Worm (Caenorhabditis elegans) whole organism, young adult: ENCODE results near the gene unc-119.

Source experiments
- B0035.1 ChIP-seq: sonication (generic microtip); optimal IDR thresholded peaks from 2 replicates; lab custom pipeline; 2016; ENCODE audit warnings: missing genetic modification characterization, mild to moderate bottlenecking, missing compliant biosample characterization, missing genotype, missing genetic modification reagents
- F33H1.4 ChIP-seq: fragments of 200-800 bp; sonication (Bioruptor generic); IDR thresholded peaks from 2 replicates; pipeline ENCODE4 v1.3.6; 2022; ENCODE audit warnings: missing genetic modification reagents, missing genetic modification characterization, missing compliant biosample characterization
- F37B4.10 ChIP-seq: fragments of 200-800 bp; sonication (Bioruptor generic); IDR thresholded peaks from 2 replicates; pipeline ENCODE4 v1.3.6; 2022; ENCODE audit warnings: missing genetic modification characterization, missing compliant biosample characterization
- T07F8.4 ChIP-seq: sonication (generic microtip); optimal IDR thresholded peaks from 2 replicates; lab custom pipeline; 2016; ENCODE audit warnings: mild to moderate bottlenecking, missing genetic modification characterization, moderate library complexity, missing compliant biosample characterization
- T26A5.8 ChIP-seq: sonication (generic microtip); optimal IDR thresholded peaks from 2 replicates; lab custom pipeline; 2016; ENCODE audit warnings: missing genetic modification characterization, missing compliant biosample characterization
- Y67H2A.10 ChIP-seq: fragments of 200-800 bp; sonication (Bioruptor generic); conservative IDR thresholded peaks from 2 replicates; pipeline ENCODE4 v1.3.6; 2022; ENCODE audit warnings: missing genetic modification reagents, missing genetic modification characterization, missing compliant biosample characterization
- aptf-3 ChIP-seq: fragments of 200-800 bp; sonication (Bioruptor generic); IDR thresholded peaks from 2 replicates; pipeline ENCODE4 v1.3.6; 2022; ENCODE audit warnings: missing genetic modification characterization, missing compliant biosample characterization
- atf-7 ChIP-seq: sonication (generic microtip); optimal IDR thresholded peaks from 2 replicates; lab custom pipeline; 2017; ENCODE audit warnings: mild to moderate bottlenecking, missing genetic modification characterization, missing compliant biosample characterization
- bed-2 ChIP-seq: fragments of 200-800 bp; sonication (Bioruptor generic); IDR thresholded peaks from 2 replicates; pipeline ENCODE4 v1.3.6; 2022; ENCODE audit warnings: missing genetic modification reagents, missing genetic modification characterization, missing compliant biosample characterization
- ceh-40 ChIP-seq: fragments of 200-800 bp; sonication (Bioruptor generic); IDR thresholded peaks from 2 replicates; pipeline ENCODE4 v1.3.6; 2022; ENCODE audit warnings: missing genetic modification characterization, missing compliant biosample characterization
- ceh-91 ChIP-seq: fragments of 200-800 bp; sonication (Bioruptor generic); IDR thresholded peaks from 2 replicates; pipeline ENCODE4 v1.3.6; 2022; ENCODE audit warnings: missing genetic modification reagents, missing genetic modification characterization, missing compliant biosample characterization
- dox-1 ChIP-seq: fragments of 200-800 bp; sonication (Bioruptor generic); IDR thresholded peaks from 2 replicates; pipeline ENCODE4 v1.3.6; 2022; ENCODE audit warnings: missing genetic modification reagents, missing genetic modification characterization, missing compliant biosample characterization
- gei-17 ChIP-seq: fragments of 200-800 bp; sonication (Bioruptor generic); optimal IDR thresholded peaks from 2 replicates; lab custom pipeline; 2018; ENCODE audit warnings: mild to moderate bottlenecking, missing genetic modification characterization, missing compliant biosample characterization
- him-1 ChIP-seq: sonication (generic microtip); optimal IDR thresholded peaks from 2 replicates; lab custom pipeline; 2016; ENCODE audit warnings: missing genotype, missing genetic modification reagents, missing genetic modification characterization, missing compliant biosample characterization
- hlh-26 ChIP-seq: fragments of 200-800 bp; sonication (Bioruptor generic); conservative IDR thresholded peaks from 2 replicates; pipeline ENCODE4 v1.3.6; 2022; ENCODE audit warnings: missing genetic modification reagents, missing genetic modification characterization, missing compliant biosample characterization
- let-526 ChIP-seq: fragments of 200-800 bp; sonication (Bioruptor generic); IDR thresholded peaks from 2 replicates; pipeline ENCODE4 v1.3.6; 2022; ENCODE audit warnings: missing genetic modification reagents, missing genetic modification characterization, missing compliant biosample characterization
- lin-40 ChIP-seq: sonication (generic microtip); optimal IDR thresholded peaks from 2 replicates; lab custom pipeline; 2016; ENCODE audit warnings: missing genetic modification characterization, mild to moderate bottlenecking, missing compliant biosample characterization, missing genotype, missing genetic modification reagents
- lin-54 ChIP-seq: fragments of 200-800 bp; sonication (Bioruptor generic); optimal IDR thresholded peaks from 2 replicates; lab custom pipeline; 2018; ENCODE audit warnings: mild to moderate bottlenecking, missing genetic modification characterization, missing compliant biosample characterization
- lsl-1 ChIP-seq: fragments of 200-800 bp; sonication (Bioruptor generic); optimal IDR thresholded peaks from 2 replicates; lab custom pipeline; 2018; ENCODE audit warnings: mild to moderate bottlenecking, missing genetic modification characterization, moderate library complexity, missing compliant biosample characterization
- lsy-27 ChIP-seq: sonication (generic microtip); optimal IDR thresholded peaks from 2 replicates; lab custom pipeline; 2017; ENCODE audit warnings: missing genetic modification characterization, mild to moderate bottlenecking, missing compliant biosample characterization, antibody characterized with exemption, missing genotype, borderline replicate concordance; ENCODE audit not compliant: insufficient read depth
- madf-10 ChIP-seq: sonication (generic microtip); optimal IDR thresholded peaks from 2 replicates; lab custom pipeline; 2016; ENCODE audit warnings: mild to moderate bottlenecking, missing genetic modification characterization, missing compliant biosample characterization
- madf-6 ChIP-seq: fragments of 200-800 bp; sonication (Bioruptor generic); IDR thresholded peaks from 2 replicates; pipeline ENCODE4 v1.3.6; 2022; ENCODE audit warnings: missing genetic modification reagents, missing genetic modification characterization, missing compliant biosample characterization
- mcd-1 ChIP-seq: fragments of 200-800 bp; sonication (Bioruptor generic); IDR thresholded peaks from 2 replicates; pipeline ENCODE4 v1.3.6; 2022; ENCODE audit warnings: missing genetic modification reagents, missing genetic modification characterization, missing compliant biosample characterization
- nfyb-1 ChIP-seq: fragments of 200-800 bp; sonication (Bioruptor generic); IDR thresholded peaks from 2 replicates; pipeline ENCODE4 v1.3.6; 2022; ENCODE audit warnings: missing genetic modification reagents, missing genetic modification characterization, missing compliant biosample characterization
- nhr-90 ChIP-seq: sonication (generic microtip); optimal IDR thresholded peaks from 2 replicates; lab custom pipeline; 2016; ENCODE audit warnings: missing genotype, mild to moderate bottlenecking, missing genetic modification characterization, missing compliant biosample characterization
- pbrm-1 ChIP-seq: fragments of 200-800 bp; sonication (Bioruptor generic); IDR thresholded peaks from 2 replicates; pipeline ENCODE4 v1.3.6; 2022; ENCODE audit warnings: missing genetic modification reagents, missing genetic modification characterization, missing compliant biosample characterization
- rcor-1 ChIP-seq: fragments of 200-800 bp; sonication (Bioruptor generic); IDR thresholded peaks from 2 replicates; pipeline ENCODE4 v1.3.6; 2022; ENCODE audit warnings: missing genetic modification reagents, missing genetic modification characterization, missing compliant biosample characterization
- rpc-1 ChIP-seq, 2 experiments: fragments of 150-350 bp in 1 of 2; sonication (generic microtip) in 1 of 2; optimal IDR thresholded peaks; 2 replicates each; lab custom pipeline; 2014 to 2018; ENCODE audit warnings: missing biosample characterization in 1 of 2, missing genetic modification characterization in 1 of 2, missing genetic modification reagents in 1 of 2, missing genotype in 1 of 2
- snpc-1.1 ChIP-seq: sonication (generic microtip); optimal IDR thresholded peaks from 2 replicates; lab custom pipeline; 2017; ENCODE audit warnings: missing genetic modification characterization, mild to moderate bottlenecking, missing compliant biosample characterization, antibody characterized with exemption, moderate library complexity, missing genotype, missing genetic modification reagents; ENCODE audit not compliant: insufficient read depth
- snpc-1.3 ChIP-seq: sonication (generic microtip); optimal IDR thresholded peaks from 2 replicates; lab custom pipeline; 2017; ENCODE audit warnings: missing genetic modification characterization, mild to moderate bottlenecking, missing compliant biosample characterization, antibody characterized with exemption, moderate library complexity, missing genotype, missing genetic modification reagents; ENCODE audit not compliant: insufficient read depth
- somi-1 ChIP-seq: fragments of 200-800 bp; sonication (Bioruptor generic); optimal IDR thresholded peaks from 2 replicates; lab custom pipeline; 2018; ENCODE audit warnings: mild to moderate bottlenecking, missing genetic modification characterization, missing compliant biosample characterization
- tbx-9 ChIP-seq: sonication (generic microtip); optimal IDR thresholded peaks from 2 replicates; lab custom pipeline; 2016; ENCODE audit warnings: borderline replicate concordance, missing genetic modification characterization, inconsistent platforms, missing compliant biosample characterization
- xnd-1 ChIP-seq: sonication (generic microtip); optimal IDR thresholded peaks from 2 replicates; lab custom pipeline; 2016; ENCODE audit warnings: missing genotype, missing genetic modification reagents, missing genetic modification characterization, missing compliant biosample characterization
- zfh-2 ChIP-seq: fragments of 200-800 bp; sonication (Bioruptor generic); conservative IDR thresholded peaks from 2 replicates; pipeline ENCODE4 v1.3.6; 2022; ENCODE audit warnings: missing genetic modification reagents, missing genetic modification characterization, missing compliant biosample characterization
- ztf-22 ChIP-seq: fragments of 200-800 bp; sonication (Bioruptor generic); optimal IDR thresholded peaks from 2 replicates; lab custom pipeline; 2018; ENCODE audit warnings: mild to moderate bottlenecking, missing genetic modification characterization, moderate library complexity, missing compliant biosample characterization
- ztf-3 ChIP-seq: fragments of 200-800 bp; sonication (Bioruptor generic); optimal IDR thresholded peaks from 2 replicates; lab custom pipeline; 2018; ENCODE audit warnings: mild to moderate bottlenecking, missing genetic modification characterization, missing compliant biosample characterization
- ztf-6 ChIP-seq: fragments of 200-800 bp; sonication (Bioruptor generic); IDR thresholded peaks from 2 replicates; pipeline ENCODE4 v1.3.6; 2022; ENCODE audit warnings: missing genetic modification reagents, missing genetic modification characterization, missing compliant biosample characterization

Gene unc-119

DNA sequence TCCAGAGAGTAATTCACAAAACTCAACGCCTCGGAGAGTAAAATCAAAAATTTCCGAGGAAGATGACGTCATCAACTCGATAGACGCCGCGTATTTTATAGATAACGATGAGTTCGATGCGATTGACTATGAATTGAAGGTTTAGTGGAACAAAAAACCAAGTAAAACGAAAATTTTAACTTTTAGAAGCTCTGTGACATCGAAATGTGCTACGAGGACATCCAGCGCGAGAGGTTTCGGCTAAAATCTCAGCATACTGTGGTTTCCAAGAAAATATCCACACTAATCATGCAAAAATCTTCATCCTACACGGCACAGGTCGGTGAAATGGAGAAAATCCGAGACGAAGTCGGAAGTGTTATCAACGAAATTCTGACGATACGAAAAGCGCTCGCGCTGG, 32.8 kb upstream of the unc-119 start:
- no peak for TF ChIP-seq dox-1
- no peak for TF ChIP-seq atf-7
- TF ChIP-seq gei-17 (GFP tag; lab: Kevin White, UChicago), result no peak
- no peak for TF ChIP-seq snpc-1.3
- no peak for TF ChIP-seq madf-10 (tag; lab: Kevin White, UChicago)
- TF ChIP-seq nhr-90 (tag; lab: Kevin White, UChicago), result no peak
- TF ChIP-seq pbrm-1 (GFP tag; lab: Robert Waterston, UW), result no peak
- TF ChIP-seq lsy-27 (tag; lab: Kevin White, UChicago), result no peak
- no peak for TF ChIP-seq nfyb-1 (GFP tag; lab: Robert Waterston, UW)
- TF ChIP-seq ceh-91 (GFP tag; lab: Robert Waterston, UW), result no peak
- TF ChIP-seq somi-1, result no peak
- TF ChIP-seq F37B4.10 (GFP tag; lab: Robert Waterston, UW), result no peak
- no peak for TF ChIP-seq ztf-3 (GFP tag; lab: Kevin White, UChicago)
- no peak for TF ChIP-seq T26A5.8 (tag; lab: Kevin White, UChicago)
- TF ChIP-seq aptf-3 (GFP tag; lab: Robert Waterston, UW), result no peak
- TF ChIP-seq mcd-1 (GFP tag; lab: Robert Waterston, UW), result no peak
- no peak for TF ChIP-seq rpc-1 (optimal IDR thresholded peaks at IDR 0.05; lab: Kevin White, UChicago)
- TF ChIP-seq rpc-1 (tag; optimal IDR thresholded peaks at IDR 0.05; lab: Kevin White, UChicago), result no peak
- no peak for TF ChIP-seq bed-2
- no peak for TF ChIP-seq F33H1.4 (GFP tag; lab: Robert Waterston, UW)

DNA sequence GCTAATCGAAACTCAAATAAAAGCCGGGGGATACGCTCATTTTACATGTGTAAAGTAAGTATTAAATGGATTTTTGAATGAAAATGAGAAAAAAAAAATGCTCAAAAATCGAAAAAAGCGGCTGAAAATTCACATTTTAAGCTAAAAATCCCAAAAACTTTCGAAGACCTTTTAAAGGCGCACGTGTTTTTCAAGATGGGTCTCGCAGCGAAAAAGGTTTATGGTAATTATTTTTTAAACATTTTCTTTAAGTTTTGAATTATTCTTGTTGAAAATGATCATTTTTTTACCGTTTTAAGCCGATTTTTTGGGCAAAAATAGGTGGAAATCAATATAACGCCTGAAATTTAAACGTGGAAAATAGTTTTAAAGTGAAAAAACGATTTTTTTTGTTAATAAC, 32.3 kb upstream of the unc-119 start:
- TF ChIP-seq madf-6 (GFP tag; lab: Robert Waterston, UW) (peak; percentile 60; the same call in 1 of the 2 replicates), ztf-6 (GFP tag; lab: Robert Waterston, UW) (no peak), lsl-1 (GFP tag; lab: Kevin White, UChicago) (peak; percentile 76), lin-54 (GFP tag; lab: Kevin White, UChicago) (peak; percentile 8), hlh-26 (GFP tag; lab: Robert Waterston, UW) (no peak), nhr-90 (tag; lab: Kevin White, UChicago) (no peak), F33H1.4 (GFP tag; lab: Robert Waterston, UW) (peak; percentile 81), xnd-1 (peak; percentile 47)

DNA sequence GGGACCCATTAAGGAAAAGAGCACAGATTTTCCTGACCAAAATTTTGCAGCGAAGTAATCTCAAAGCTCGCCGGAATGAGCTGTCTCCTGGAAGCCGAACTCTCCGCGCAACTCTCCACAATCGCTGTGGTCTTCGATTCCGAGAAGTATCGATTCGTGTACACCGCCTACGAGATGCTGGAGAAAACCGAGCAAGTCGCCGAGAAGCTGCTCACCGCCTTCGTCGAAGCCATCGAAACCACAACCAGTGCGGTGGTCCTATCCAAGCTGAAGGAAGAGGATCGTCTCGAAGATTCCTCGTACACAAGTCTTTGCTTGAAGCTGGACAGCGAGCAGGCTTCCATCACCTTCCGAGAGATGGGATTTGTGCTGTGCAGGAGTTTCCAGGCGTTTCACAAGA, 31.6 kb upstream of the unc-119 start:
- TF ChIP-seq tbx-9 (tag; lab: Kevin White, UChicago) (no peak), let-526 (GFP tag; lab: Robert Waterston, UW) (no peak), ceh-40 (GFP tag; lab: Robert Waterston, UW) (no peak), him-1 (no peak), zfh-2 (GFP tag; lab: Robert Waterston, UW) (peak; percentile 52), Y67H2A.10 (GFP tag; lab: Robert Waterston, UW) (no peak), B0035.1 (tag; lab: Kevin White, UChicago) (no peak)

DNA sequence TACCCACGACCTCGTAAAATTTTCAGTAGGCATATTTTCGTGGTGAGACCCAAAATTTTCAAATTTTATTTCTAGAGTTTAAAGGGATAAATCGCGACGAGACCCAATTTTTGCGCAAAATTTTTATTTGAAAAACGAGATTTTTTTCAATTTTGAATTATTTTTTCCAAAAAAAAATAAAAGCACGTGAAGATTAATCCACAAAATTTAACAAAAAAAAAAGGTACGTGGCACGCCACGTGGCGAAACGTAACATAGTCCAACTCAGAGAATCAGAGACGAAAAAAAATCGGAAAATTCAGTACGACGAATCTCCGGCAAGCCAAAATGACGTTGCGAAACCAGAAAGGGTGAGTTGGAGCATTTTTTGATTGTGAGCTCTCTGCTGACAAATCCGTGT, 27.3 kb upstream of the unc-119 start, which contains the start of gene C44B9.2:
TSS of gene C44B9.2 (plus strand) at position 301 of the 400 bp plus-strand sequence.
- TF ChIP-seq snpc-1.1 (tag; lab: Kevin White, UChicago) (no peak), T07F8.4 (tag; lab: Kevin White, UChicago) (no peak), gei-17 (GFP tag; lab: Kevin White, UChicago) (no peak), ztf-22 (no peak), let-526 (GFP tag; lab: Robert Waterston, UW) (no peak), lin-40 (tag; lab: Kevin White, UChicago) (no peak), madf-10 (tag; lab: Kevin White, UChicago) (no peak), rcor-1 (GFP tag; lab: Robert Waterston, UW) (no peak)
